Fruit fly (Drosophila melanogaster) whole organism, embryonic: ENCODE measurements around the gene CG12420.
A peak's percentile ranks its signal among the peaks of the same experiment; 100 is the strongest.

ENCODE experiments used
- Adf1 ChIP-seq: fragments of 200-800 bp; sonication (Bioruptor generic); IDR thresholded peaks from 2 replicates; pipeline ENCODE4 v1.3.6; 2022; ENCODE audit warnings: missing biosample characterization, missing genetic modification characterization
- Asciz ChIP-seq: fragments of 200-800 bp; sonication (Bioruptor generic); optimal IDR thresholded peaks from 2 replicates; lab custom pipeline; 2017; ENCODE audit warnings: missing biosample characterization, mild to moderate bottlenecking, missing genetic modification characterization, missing genetic modification reagents
- BtbVII ChIP-seq: fragments of 200-800 bp; sonication (Bioruptor generic); optimal IDR thresholded peaks from 3 replicates; lab custom pipeline; 2017; ENCODE audit warnings: missing biosample characterization, mild to moderate bottlenecking, missing genetic modification characterization
- CG10543 ChIP-seq: fragments of 200-800 bp; sonication (Bioruptor generic); optimal IDR thresholded peaks from 3 replicates; lab custom pipeline; 2017; ENCODE audit warnings: missing biosample characterization, mild to moderate bottlenecking, missing genetic modification characterization, moderate library complexity
- CG11247 ChIP-seq: fragments of 200-800 bp; sonication (Bioruptor generic); IDR thresholded peaks from 2 replicates; pipeline ENCODE4 v1.3.6; 2022; ENCODE audit warnings: missing biosample characterization, missing genetic modification characterization
- CG11456 ChIP-seq: fragments of 200-800 bp; sonication (Bioruptor generic); IDR thresholded peaks from 3 replicates; pipeline ENCODE4 v1.3.6; 2022; ENCODE audit warnings: missing biosample characterization, missing genetic modification characterization
- CG1233 ChIP-seq: fragments of 200-800 bp; sonication (Bioruptor generic); optimal IDR thresholded peaks from 4 replicates; lab custom pipeline; 2018; ENCODE audit warnings: missing biosample characterization, mild to moderate bottlenecking, missing genetic modification characterization
- CG13287 ChIP-seq: fragments of 200-800 bp; sonication (Bioruptor generic); IDR thresholded peaks from 2 replicates; pipeline ENCODE4 v1.3.6; 2022; ENCODE audit warnings: missing biosample characterization, missing genetic modification characterization; ENCODE audit not compliant: partially characterized antibody
- CG13296 ChIP-seq: fragments of 200-800 bp; sonication (Bioruptor generic); optimal IDR thresholded peaks from 3 replicates; lab custom pipeline; 2018; ENCODE audit warnings: missing biosample characterization, mild to moderate bottlenecking, missing genetic modification characterization
- CG15011 ChIP-seq: fragments of 200-800 bp; sonication (Bioruptor generic); optimal IDR thresholded peaks from 3 replicates; lab custom pipeline; 2018; ENCODE audit warnings: missing biosample characterization, mild to moderate bottlenecking, missing genetic modification characterization
- CG15479 ChIP-seq: fragments of 200-800 bp; sonication (Bioruptor generic); optimal IDR thresholded peaks from 3 replicates; lab custom pipeline; 2019; ENCODE audit warnings: missing biosample characterization, mild to moderate bottlenecking, missing genetic modification characterization, moderate library complexity
- CG17186 ChIP-seq: fragments of 200-800 bp; sonication (Bioruptor generic); optimal IDR thresholded peaks from 3 replicates; lab custom pipeline; 2017; ENCODE audit warnings: missing biosample characterization, missing genetic modification reagents, missing genetic modification characterization
- CG17568 ChIP-seq: fragments of 200-800 bp; sonication (Bioruptor generic); optimal IDR thresholded peaks from 2 replicates; lab custom pipeline; 2018; ENCODE audit warnings: missing biosample characterization, mild to moderate bottlenecking, missing genetic modification characterization, moderate library complexity
- CG18764 ChIP-seq: fragments of 200-800 bp; sonication (Bioruptor generic); optimal IDR thresholded peaks from 3 replicates; lab custom pipeline; 2016; ENCODE audit warnings: missing biosample characterization, missing genetic modification characterization
- CG2202 ChIP-seq: fragments of 200-800 bp; sonication (Bioruptor generic); optimal IDR thresholded peaks from 2 replicates; lab custom pipeline; 2018; ENCODE audit warnings: missing biosample characterization, mild to moderate bottlenecking, missing genetic modification characterization
- CG2712 ChIP-seq: fragments of 200-800 bp; optimal IDR thresholded peaks from 3 replicates; lab custom pipeline; 2019; ENCODE audit warnings: missing biosample characterization, mild to moderate bottlenecking, missing genetic modification characterization, moderate library complexity
- CG32772 ChIP-seq: fragments of 200-800 bp; sonication (Bioruptor generic); IDR thresholded peaks from 2 replicates; pipeline ENCODE4 v1.3.6; 2022; ENCODE audit warnings: missing biosample characterization, missing genetic modification characterization
- CG43689 ChIP-seq: fragments of 200-800 bp; sonication (Bioruptor generic); IDR thresholded peaks from 2 replicates; pipeline ENCODE4 v1.3.6; 2022; ENCODE audit warnings: missing biosample characterization, missing genetic modification characterization
- CG5180 ChIP-seq: fragments of 200-800 bp; sonication (Bioruptor generic); optimal IDR thresholded peaks from 3 replicates; lab custom pipeline; 2017; ENCODE audit warnings: missing biosample characterization, missing genetic modification characterization, mild to moderate bottlenecking, moderate library complexity, missing genetic modification reagents
- CG6683 ChIP-seq: fragments of 200-800 bp; sonication (Bioruptor generic); optimal IDR thresholded peaks from 2 replicates; lab custom pipeline; 2017; ENCODE audit warnings: missing biosample characterization, mild to moderate bottlenecking, missing genetic modification characterization, missing genetic modification reagents
- CG7839 ChIP-seq: fragments of 200-800 bp; sonication (Bioruptor generic); optimal IDR thresholded peaks from 3 replicates; lab custom pipeline; 2018; ENCODE audit warnings: missing biosample characterization, mild to moderate bottlenecking, missing genetic modification characterization, moderate library complexity
- CG7963 ChIP-seq: fragments of 200-800 bp; sonication (Bioruptor generic); IDR thresholded peaks from 3 replicates; pipeline ENCODE4 v1.3.6; 2022; ENCODE audit warnings: missing biosample characterization, missing genetic modification characterization; ENCODE audit not compliant: partially characterized antibody
- CG8290 ChIP-seq, 3 experiments: fragments of 200-800 bp; sonication (Bioruptor generic); optimal IDR thresholded peaks; 2 replicates each; lab custom pipeline; 2016 to 2019; ENCODE audit warnings: missing biosample characterization in 3 of 3, missing genetic modification characterization in 3 of 3, mild to moderate bottlenecking in 2 of 3, moderate library complexity in 1 of 3
- Gsc ChIP-seq: fragments of 200-800 bp; sonication (Bioruptor generic); IDR thresholded peaks from 2 replicates; pipeline ENCODE4 v1.3.6; 2022; ENCODE audit warnings: missing biosample characterization, missing genetic modification characterization
- HLH3B ChIP-seq: fragments of 200-800 bp; sonication (Bioruptor generic); IDR thresholded peaks from 2 replicates; pipeline ENCODE4 v1.3.6; 2022; ENCODE audit warnings: missing biosample characterization, missing genetic modification characterization
- Jarid2 ChIP-seq: fragments of 200-800 bp; sonication (Bioruptor generic); optimal IDR thresholded peaks from 3 replicates; lab custom pipeline; 2017; ENCODE audit warnings: mild to moderate bottlenecking, missing biosample characterization, missing genetic modification reagents, missing genetic modification characterization
- MESR4 ChIP-seq: fragments of 200-800 bp; sonication (Bioruptor generic); optimal IDR thresholded peaks from 2 replicates; lab custom pipeline; 2018; ENCODE audit warnings: missing biosample characterization, mild to moderate bottlenecking, missing genetic modification characterization, moderate library complexity
- Scr ChIP-seq: fragments of 200-800 bp; sonication (Bioruptor generic); IDR thresholded peaks from 2 replicates; pipeline ENCODE4 v1.3.6; 2022; ENCODE audit warnings: missing biosample characterization, missing genetic modification characterization; ENCODE audit not compliant: partially characterized antibody
- Sox102F ChIP-seq: fragments of 200-800 bp; sonication (Bioruptor generic); optimal IDR thresholded peaks from 2 replicates; lab custom pipeline; 2018; ENCODE audit warnings: missing biosample characterization, mild to moderate bottlenecking, missing genetic modification characterization, moderate library complexity
- Sry-δ ChIP-seq: fragments of 200-800 bp; sonication (Bioruptor generic); optimal IDR thresholded peaks from 2 replicates; lab custom pipeline; 2016; ENCODE audit warnings: missing biosample characterization, missing genetic modification characterization
- Taf1 ChIP-seq: fragments of 200-800 bp; sonication (Bioruptor generic); IDR thresholded peaks from 2 replicates; pipeline ENCODE4 v1.3.6; 2022; ENCODE audit warnings: missing biosample characterization, missing genetic modification characterization
- Usf ChIP-seq: fragments of 200-800 bp; sonication (Bioruptor generic); optimal IDR thresholded peaks from 2 replicates; lab custom pipeline; 2017; ENCODE audit warnings: missing genotype, missing biosample characterization, missing genetic modification characterization
- bbx ChIP-seq: fragments of 200-800 bp; sonication (Bioruptor generic); IDR thresholded peaks from 2 replicates; pipeline ENCODE4 v1.3.6; 2022; ENCODE audit warnings: missing biosample characterization, missing genetic modification characterization; ENCODE audit not compliant: partially characterized antibody
- da ChIP-seq: fragments of 200-800 bp; sonication (Bioruptor generic); optimal IDR thresholded peaks from 2 replicates; lab custom pipeline; 2016; ENCODE audit warnings: missing biosample characterization, missing genetic modification characterization
- disco-r ChIP-seq: fragments of 200-800 bp; sonication (Bioruptor generic); optimal IDR thresholded peaks from 2 replicates; lab custom pipeline; 2016; ENCODE audit warnings: missing biosample characterization, missing genetic modification characterization
- eve ChIP-seq, 2 experiments: fragments of >200 bp; optimal IDR thresholded peaks; 2 replicates each; lab custom pipeline; 2017; ENCODE audit warnings: missing biosample characterization in 2 of 2, missing genetic modification characterization in 2 of 2
- jigr1 ChIP-seq: fragments of 200-800 bp; sonication (Bioruptor generic); IDR thresholded peaks from 3 replicates; pipeline ENCODE4 v1.3.6; 2022; ENCODE audit warnings: missing biosample characterization, missing genetic modification characterization
- lov ChIP-seq, 2 experiments: fragments of 200-800 bp in 1 of 2; fragments of >200 bp in 1 of 2; sonication (Bioruptor generic) in 1 of 2; IDR thresholded peaks in 1 of 2; optimal IDR thresholded peaks in 1 of 2; 2 replicates in 1 of 2; 3 replicates in 1 of 2; pipeline versions ENCODE4 v1.3.6 to Lab custom; 2017 to 2022; ENCODE audit warnings: missing biosample characterization in 1 of 2, missing genetic modification characterization in 1 of 2
- nerfin-1 ChIP-seq: fragments of 200-800 bp; sonication (Bioruptor generic); optimal IDR thresholded peaks from 3 replicates; lab custom pipeline; 2019; ENCODE audit warnings: missing biosample characterization, mild to moderate bottlenecking, missing genetic modification characterization, moderate library complexity
- phol ChIP-seq: fragments of 200-800 bp; sonication (Bioruptor generic); optimal IDR thresholded peaks from 3 replicates; lab custom pipeline; 2018; ENCODE audit warnings: missing biosample characterization, mild to moderate bottlenecking, missing genetic modification characterization, moderate library complexity
- pita ChIP-seq: fragments of 200-800 bp; sonication (Bioruptor generic); optimal IDR thresholded peaks from 2 replicates; lab custom pipeline; 2017; ENCODE audit warnings: missing biosample characterization, mild to moderate bottlenecking, missing genetic modification characterization
- prd ChIP-seq, 3 experiments: fragments of >200 bp in 2 of 3; fragments of 200-800 bp in 1 of 3; sonication (Bioruptor generic) in 1 of 3; optimal IDR thresholded peaks in 2 of 3; IDR thresholded peaks in 1 of 3; 2 replicates in 2 of 3; 3 replicates in 1 of 3; pipeline versions ENCODE4 v1.3.6 to Lab custom; 2017 to 2022; ENCODE audit warnings: missing biosample characterization in 1 of 3, missing genetic modification characterization in 1 of 3
- pum ChIP-seq: fragments of 200-800 bp; sonication (Bioruptor generic); optimal IDR thresholded peaks from 2 replicates; lab custom pipeline; 2016; ENCODE audit warnings: missing biosample characterization, missing genetic modification characterization
- sna ChIP-seq: fragments of 200-800 bp; sonication (Bioruptor generic); IDR thresholded peaks from 2 replicates; pipeline ENCODE4 v1.3.6; 2022; ENCODE audit warnings: missing biosample characterization, missing genetic modification characterization; ENCODE audit not compliant: partially characterized antibody
- tap ChIP-seq: fragments of 200-800 bp; optimal IDR thresholded peaks from 3 replicates; lab custom pipeline; 2019; ENCODE audit warnings: missing biosample characterization, mild to moderate bottlenecking, missing genetic modification characterization, moderate library complexity
- zen2 ChIP-seq: fragments of 200-800 bp; sonication (Bioruptor generic); IDR thresholded peaks from 3 replicates; pipeline ENCODE4 v1.3.6; 2022; ENCODE audit warnings: missing biosample characterization, missing genetic modification characterization; ENCODE audit not compliant: partially characterized antibody
- zfh1 ChIP-seq: fragments of 200-800 bp; sonication (Bioruptor generic); IDR thresholded peaks from 3 replicates; pipeline ENCODE4 v1.3.6; 2022; ENCODE audit warnings: missing biosample characterization, missing genetic modification characterization

CG12420 gene

dm6 chr3R:10203554-10203953 is 18.9 kb upstream of the CG12420 start (continued):
- TF ChIP-seq tap (tag; lab: Kevin White, UChicago) (no peak), CG17568 (GFP tag; lab: Kevin White, UChicago) (peak; percentile 14), Gsc (no peak), CG1233 (peak; percentile 35), CG2202 (tag; lab: Kevin White, UChicago) (no peak), jigr1 (GFP tag; lab: Robert Waterston, UW) (no peak), CG7963 (no peak), eve (GFP tag; optimal IDR thresholded peaks at IDR 0.05; lab: Kevin White, UChicago) (peak in 1 of 2 experiments; percentile 55), Taf1 (GFP tag; lab: Robert Waterston, UW) (no peak), HLH3B (no peak), CG2712 (peak; percentile 44), MESR4 (GFP tag; lab: Kevin White, UChicago) (no peak), pita (GFP tag; lab: Kevin White, UChicago) (no peak), CG32772 (GFP tag; lab: Robert Waterston, UW) (no peak), CG11456 (peak; percentile 59; the same call in 1 of the 3 replicates), CG17186 (GFP tag; lab: Kevin White, UChicago) (no peak), zfh1 (GFP tag; lab: Robert Waterston, UW) (no peak), CG15011 (GFP tag; lab: Kevin White, UChicago) (no peak), Scr (GFP tag; lab: Robert Waterston, UW) (no peak), Sry-δ (GFP tag; lab: Kevin White, UChicago) (no peak), CG13287 (GFP tag; lab: Robert Waterston, UW) (no peak), Usf (no peak), disco-r (no peak), da (no peak), CG6683 (no peak), CG15479 (GFP tag; lab: Kevin White, UChicago) (no peak), CG18764 (GFP tag; lab: Kevin White, UChicago) (peak; percentile 24), nerfin-1 (tag; lab: Kevin White, UChicago) (peak; percentile 23), phol (peak; percentile 43), sna (no peak), CG5180 (peak; percentile 21), CG11247 (GFP tag; lab: Robert Waterston, UW) (0 out of 2 replicates have a peak, but pooled peaks have one; percentile 45), CG8290 (GFP tag; optimal IDR thresholded peaks at IDR 0.05; lab: Kevin White, UChicago) (peak; percentile 14), CG8290 (tag; optimal IDR thresholded peaks at IDR 0.05; lab: Kevin White, UChicago) (peak in 1 of 2 experiments; percentile 26), Sox102F (GFP tag; lab: Kevin White, UChicago) (peak; percentile 10)

- TF ChIP-seq CG13296 (GFP tag; lab: Kevin White, UChicago) (no peak), Asciz (GFP tag; lab: Kevin White, UChicago) (peak; percentile 16)
Observed at dm6 chr3R:10206740-10207139, 15.8 kb upstream of the CG12420 start.

DNA sequence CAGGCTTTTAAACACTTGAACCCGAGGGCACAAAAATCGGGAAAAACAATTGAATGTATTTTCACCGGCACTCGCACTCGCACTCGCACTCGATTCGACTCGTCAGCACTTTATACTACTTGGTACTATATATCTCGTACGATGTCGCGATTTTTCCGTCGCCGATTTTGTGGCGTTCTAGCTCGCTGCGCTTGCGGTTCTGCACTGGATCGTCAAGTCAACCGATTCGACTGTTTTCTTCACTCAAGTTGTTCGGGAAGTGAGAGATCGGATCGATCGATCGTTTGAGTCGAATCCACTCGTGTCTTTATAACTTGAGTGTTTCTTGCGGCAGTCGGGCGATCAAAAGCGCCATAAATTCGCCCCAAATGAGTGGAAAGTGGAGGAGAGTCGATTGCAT is 9.7 kb upstream of the CG12420 start, which contains the start of gene Timp:
Gene Timp, minus strand, starts transcription at position 209 of the 400 bp plus-strand sequence.
- TF ChIP-seq Jarid2 (GFP tag; lab: Kevin White, UChicago) (peak; percentile 66), CG8290 (GFP tag; optimal IDR thresholded peaks at IDR 0.05; lab: Kevin White, UChicago) (no peak), CG8290 (tag; optimal IDR thresholded peaks at IDR 0.05; lab: Kevin White, UChicago) (no peak), CG10543 (GFP tag; lab: Kevin White, UChicago) (no peak), Adf1 (GFP tag; lab: Robert Waterston, UW) (no peak), CG43689 (no peak), lov (optimal IDR thresholded peaks at IDR 0.05; lab: Kevin White, UChicago) (no peak), lov (GFP tag; IDR thresholded peaks at IDR 0.05; lab: Robert Waterston, UW) (0 out of 3 replicates have a peak, but pooled peaks have one; percentile 43), bbx (peak; percentile 49; the same call in 1 of the 2 replicates), BtbVII (no peak), zen2 (GFP tag; lab: Robert Waterston, UW) (peak; percentile 25; the same call in 1 of the 3 replicates), CG7839 (tag; lab: Kevin White, UChicago) (no peak), prd (optimal IDR thresholded peaks at IDR 0.05; lab: Kevin White, UChicago) (no peak), prd (GFP tag; IDR thresholded peaks at IDR 0.05; lab: Robert Waterston, UW) (no peak), MESR4 (GFP tag; lab: Kevin White, UChicago) (no peak), pum (GFP tag; lab: Kevin White, UChicago) (no peak)
